Fruit fly (Drosophila melanogaster): Measurements from ENCODE around the gene gudu.

gudu gene

DNA sequence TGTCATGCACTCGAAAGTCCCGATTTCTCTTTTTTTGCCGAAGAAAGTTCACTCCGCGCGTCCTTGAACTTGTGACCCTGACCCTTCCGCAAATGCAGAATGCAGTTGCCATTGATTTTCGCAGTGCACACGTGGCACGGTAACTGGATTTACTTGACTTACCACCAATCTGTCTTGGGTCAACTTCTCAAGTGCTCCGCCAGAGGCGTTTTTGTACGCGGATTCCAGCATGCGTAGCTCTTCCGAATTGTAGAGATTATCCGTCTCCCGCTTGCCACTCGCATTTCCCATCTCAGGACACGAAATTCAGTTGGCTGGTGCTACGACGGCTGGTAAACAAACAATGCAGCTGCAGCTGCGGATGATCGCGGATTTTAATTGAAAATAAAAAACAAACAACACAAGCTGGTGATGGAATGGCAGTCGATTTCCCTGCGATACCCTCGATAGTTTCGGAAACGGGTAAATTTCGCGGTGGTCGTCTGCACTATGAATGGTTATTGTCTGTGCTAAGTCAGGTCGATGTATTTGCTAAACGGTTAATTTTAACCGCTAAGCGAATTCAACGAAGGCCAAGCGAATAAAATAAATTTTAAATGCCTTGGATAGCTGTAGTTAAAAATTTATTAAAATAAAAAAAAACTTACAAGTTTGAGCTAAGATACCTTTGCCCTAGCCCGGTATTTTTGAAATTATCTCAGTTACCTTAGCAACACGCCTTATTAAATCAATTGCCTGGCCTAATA, at the start of gene gudu, which contains the start of gene CG5149 (continued):
- TF ChIP-seq E2f1 (GFP tag; IDR thresholded peaks at IDR 0.05) (no peak), Mrtf (GFP tag; IDR thresholded peaks at IDR 0.05) (no peak), Spps (tag; optimal IDR thresholded peaks at IDR 0.05) (no peak), crc (GFP tag; optimal IDR thresholded peaks at IDR 0.05) (no peak), ranshi (GFP tag; IDR thresholded peaks at IDR 0.05) (no peak), Hr39 (optimal IDR thresholded peaks at IDR 0.05) (no peak), Atf3 (GFP tag; optimal IDR thresholded peaks at IDR 0.05) (no peak), CG7786 (GFP tag; optimal IDR thresholded peaks at IDR 0.05) (no peak), HLHmδ (GFP tag; optimal IDR thresholded peaks at IDR 0.05) (no peak), vnd (GFP tag; IDR thresholded peaks at IDR 0.05; ENCODE audit: partially characterized antibody) (peak; percentile 73), CG17361 (GFP tag; IDR thresholded peaks at IDR 0.05) (peak; percentile 52; the same call in 2 of the 3 replicates), CG31388 (GFP tag; optimal IDR thresholded peaks at IDR 0.05) (no peak), pho (GFP tag; optimal IDR thresholded peaks at IDR 0.05) (no peak), tna (GFP tag; IDR thresholded peaks at IDR 0.05; ENCODE audit: partially characterized antibody) (peak; percentile 71), YL-1 (GFP tag; optimal IDR thresholded peaks at IDR 0.05) (peak; percentile 32), Camta (GFP tag; optimal IDR thresholded peaks at IDR 0.05) (no peak), dysf (GFP tag; IDR thresholded peaks at IDR 0.05) (no peak), Xrp1 (GFP tag; IDR thresholded peaks at IDR 0.05) (peak; percentile 28; the same call in 1 of the 2 replicates), jing (GFP tag; optimal IDR thresholded peaks at IDR 0.05) (no peak), ewg (GFP tag; optimal IDR thresholded peaks at IDR 0.05) (no peak), unpg (GFP tag; optimal IDR thresholded peaks at IDR 0.05) (no peak), CG13624 (GFP tag; optimal IDR thresholded peaks at IDR 0.05) (peak; percentile 2), CG5180 (GFP tag; optimal IDR thresholded peaks at IDR 0.05) (no peak), Ets97D (GFP tag; optimal IDR thresholded peaks at IDR 0.05) (peak; percentile 51), gce (GFP tag; IDR thresholded peaks at IDR 0.05) (no peak), CG16779 (GFP tag; IDR thresholded peaks at IDR 0.05) (no peak), Fer1 (GFP tag; optimal IDR thresholded peaks at IDR 0.05) (peak; percentile 41), CG9797 (GFP tag; optimal IDR thresholded peaks at IDR 0.05) (peak; percentile 46), crol (GFP tag; IDR thresholded peaks at IDR 0.05) (no peak), Stat92E (GFP tag; optimal IDR thresholded peaks at IDR 0.05) (peak in 1 of 3 experiments; percentile 12), CG14014 (GFP tag; IDR thresholded peaks at IDR 0.05) (no peak), da (GFP tag; optimal IDR thresholded peaks at IDR 0.05) (no peak), CG9876 (GFP tag; optimal IDR thresholded peaks at IDR 0.05) (no peak), B-H1 (GFP tag; IDR thresholded peaks at IDR 0.05) (no peak), CG14860 (GFP tag; IDR thresholded peaks at IDR 0.05; ENCODE audit: partially characterized antibody) (peak; percentile 83), slou (GFP tag; optimal IDR thresholded peaks at IDR 0.05) (no peak), ssp (GFP tag; IDR thresholded peaks at IDR 0.05) (no peak), Bdp1 (GFP tag; optimal IDR thresholded peaks at IDR 0.05) (no peak), pb (GFP tag; optimal IDR thresholded peaks at IDR 0.05) (no peak), CG9437 (GFP tag; optimal IDR thresholded peaks at IDR 0.05) (no peak), Dip2 (GFP tag; IDR thresholded peaks at IDR 0.05) (no peak), Mes4 (GFP tag; optimal IDR thresholded peaks at IDR 0.05) (no peak), CG10462 (GFP tag; optimal IDR thresholded peaks at IDR 0.05) (no peak), Dad (GFP tag; optimal IDR thresholded peaks at IDR 0.05) (no peak), caup (GFP tag; optimal IDR thresholded peaks at IDR 0.05; ENCODE audit: severe bottlenecking) (peak; percentile 6), CG15514 (GFP tag; optimal IDR thresholded peaks at IDR 0.05) (peak; percentile 65), CG12104 (GFP tag; optimal IDR thresholded peaks at IDR 0.05) (no peak), Atf6 (GFP tag; IDR thresholded peaks at IDR 0.05) (no peak), zen2 (GFP tag; IDR thresholded peaks at IDR 0.05; ENCODE audit: partially characterized antibody) (peak; percentile 77), slbo (GFP tag; IDR thresholded peaks at IDR 0.05) (peak; percentile 26; the same call in 1 of the 2 replicates), CG14441 (GFP tag; IDR thresholded peaks at IDR 0.05) (0 out of 2 replicates have a peak, but pooled peaks have one; percentile 23)

Data from whole organism, embryonic.